Worm (Caenorhabditis elegans): Measurements from ENCODE around the gene C41C4.9.

- TF ChIP-seq nhr-76 (tag; optimal IDR thresholded peaks at IDR 0.05) (no peak), unc-39 (tag; optimal IDR thresholded peaks at IDR 0.05) (no peak), nhr-237 (tag; optimal IDR thresholded peaks at IDR 0.05) (no peak), mab-5 (tag; optimal IDR thresholded peaks at IDR 0.05) (no peak), pha-4 (tag; optimal IDR thresholded peaks at IDR 0.05) (no peak), M03D4.4 (tag; optimal IDR thresholded peaks at IDR 0.05) (no peak), lsy-2 (tag; optimal IDR thresholded peaks at IDR 0.05) (no peak), elt-1 (tag; optimal IDR thresholded peaks at IDR 0.05; ENCODE audit: borderline replicate concordance, insufficient read depth) (no peak), cnd-1 (tag; optimal IDR thresholded peaks at IDR 0.05) (no peak), mep-1 (tag; optimal IDR thresholded peaks at IDR 0.05) (no peak)
Observed at ce11 chrII:8144543-8144942, 37.1 kb downstream of the C41C4.9 start, which contains the start of gene F10B5.2.

All from whole organism, mixed stage, embryonic.